Fruit fly (Drosophila melanogaster): ENCODE results near the gene qless.

qless gene

dm6 chr3R:31252093-31252962, at the start of gene qless, which contains the start of gene mRpL32:
TSS of gene qless (minus strand) at chr3R:31252608.
TSS of gene mRpL32 (plus strand) at chr3R:31252872.
- TF ChIP-seq jim (GFP tag; optimal IDR thresholded peaks at IDR 0.05) (no peak), woc (GFP tag; optimal IDR thresholded peaks at IDR 0.05) (peak; percentile 36), Jra (GFP tag; optimal IDR thresholded peaks at IDR 0.05) (peak; percentile 47), Hr78 (GFP tag; optimal IDR thresholded peaks at IDR 0.05) (no peak), OdsH (GFP tag; optimal IDR thresholded peaks at IDR 0.05) (peak; percentile 42), Mio (GFP tag; optimal IDR thresholded peaks at IDR 0.05) (no peak), foxo (GFP tag; optimal IDR thresholded peaks at IDR 0.05) (peak; percentile 54 to 80), Myc (optimal IDR thresholded peaks at IDR 0.05) (no peak), ey (GFP tag; optimal IDR thresholded peaks at IDR 0.05) (peak; percentile 53), lola (GFP tag; optimal IDR thresholded peaks at IDR 0.05) (no peak), sage (GFP tag; optimal IDR thresholded peaks at IDR 0.05) (peak; percentile 39), Hr83 (GFP tag; optimal IDR thresholded peaks at IDR 0.05; ENCODE audit: poor library complexity, severe bottlenecking) (peak; percentile 16), Dif (GFP tag; optimal IDR thresholded peaks at IDR 0.05; ENCODE audit: partially characterized antibody) (no peak), fru (GFP tag; optimal IDR thresholded peaks at IDR 0.05) (peak; percentile 55), rgr (GFP tag; optimal IDR thresholded peaks at IDR 0.05) (peak; percentile 47), Vsx2 (GFP tag; optimal IDR thresholded peaks at IDR 0.05; ENCODE audit: partially characterized antibody) (no peak), br (GFP tag; optimal IDR thresholded peaks at IDR 0.05) (no peak), HLH106 (tag; optimal IDR thresholded peaks at IDR 0.05) (peak; percentile 70), dmrt93B (GFP tag; optimal IDR thresholded peaks at IDR 0.05) (peak; percentile 43), dsf (GFP tag; optimal IDR thresholded peaks at IDR 0.05; ENCODE audit: borderline replicate concordance) (no peak), Rel (GFP tag; optimal IDR thresholded peaks at IDR 0.05) (no peak), Rel (tag; optimal IDR thresholded peaks at IDR 0.05) (peak; percentile 98), h (GFP tag; optimal IDR thresholded peaks at IDR 0.05) (peak; percentile 72), N (GFP tag; optimal IDR thresholded peaks at IDR 0.05) (no peak), Abd-B (GFP tag; optimal IDR thresholded peaks at IDR 0.05) (no peak), psq (GFP tag; optimal IDR thresholded peaks at IDR 0.05) (no peak), Hnf4 (GFP tag; optimal IDR thresholded peaks at IDR 0.05) (peak; percentile 76), Sp1 (GFP tag; optimal IDR thresholded peaks at IDR 0.05) (no peak), GATAd (GFP tag; optimal IDR thresholded peaks at IDR 0.05) (peak; percentile 46), CG9705 (GFP tag; optimal IDR thresholded peaks at IDR 0.05) (peak; percentile 33), usp (GFP tag; optimal IDR thresholded peaks at IDR 0.05) (no peak), tai (GFP tag; optimal IDR thresholded peaks at IDR 0.05) (no peak), sv (GFP tag; optimal IDR thresholded peaks at IDR 0.05) (peak; percentile 56), dl (GFP tag; optimal IDR thresholded peaks at IDR 0.05; ENCODE audit: insufficient read depth in 1 of 2, partially characterized antibody in 2 of 2) (peak in 1 of 2 experiments; percentile 2), CrebA (GFP tag; optimal IDR thresholded peaks at IDR 0.05; ENCODE audit: borderline replicate concordance) (no peak), Dfd (GFP tag; optimal IDR thresholded peaks at IDR 0.05) (no peak), pan (optimal IDR thresholded peaks at IDR 0.05) (no peak), brk (GFP tag; optimal IDR thresholded peaks at IDR 0.05) (no peak), CG32264 (GFP tag; optimal IDR thresholded peaks at IDR 0.05) (peak; percentile 26)

- TF ChIP-seq Vsx2 (GFP tag; optimal IDR thresholded peaks at IDR 0.05; ENCODE audit: partially characterized antibody) = peak; percentile 30
- no peak for TF ChIP-seq Dfd (GFP tag; optimal IDR thresholded peaks at IDR 0.05)
- no peak for TF ChIP-seq lola (GFP tag; optimal IDR thresholded peaks at IDR 0.05)
- TF ChIP-seq ey (GFP tag; optimal IDR thresholded peaks at IDR 0.05) = no peak
Measured at dm6 chr3R:31301527-31301926, 49.1 kb upstream of the qless start.
